Worm (Caenorhabditis elegans) whole organism, mixed stage, embryonic: ENCODE results near the gene oig-2.

Experiments
- M03D4.4 ChIP-seq: sonication (generic microtip); optimal IDR thresholded peaks from 2 replicates; lab custom pipeline; 2017; ENCODE audit warnings: mild to moderate bottlenecking, missing genetic modification characterization, missing compliant biosample characterization
- bed-3 ChIP-seq: fragments of 200-800 bp; sonication (Bioruptor generic); optimal IDR thresholded peaks from 3 replicates; lab custom pipeline; 2018; ENCODE audit warnings: mild to moderate bottlenecking, missing genetic modification characterization, moderate library complexity, missing compliant biosample characterization
- blmp-1 ChIP-seq: fragments of 150-350 bp; optimal IDR thresholded peaks from 2 replicates; lab custom pipeline; 2014; ENCODE audit warnings: missing biosample characterization, missing genetic modification characterization
- ceh-39 ChIP-seq: fragments of 150-350 bp; optimal IDR thresholded peaks from 2 replicates; lab custom pipeline; 2014; ENCODE audit warnings: missing biosample characterization, missing genetic modification characterization
- ceh-43 ChIP-seq: fragments of 200-800 bp; sonication (Bioruptor generic); optimal IDR thresholded peaks from 2 replicates; lab custom pipeline; 2018; ENCODE audit warnings: mild to moderate bottlenecking, missing genetic modification characterization, moderate library complexity, missing compliant biosample characterization
- ceh-83 ChIP-seq: fragments of 200-800 bp; sonication (Bioruptor generic); optimal IDR thresholded peaks from 2 replicates; lab custom pipeline; 2018; ENCODE audit warnings: mild to moderate bottlenecking, missing genetic modification characterization, missing compliant biosample characterization
- ces-1 ChIP-seq: fragments of 150-350 bp; optimal IDR thresholded peaks from 2 replicates; lab custom pipeline; 2014; ENCODE audit warnings: missing biosample characterization, missing genetic modification reagents, missing genetic modification characterization
- cnd-1 ChIP-seq: fragments of 200-800 bp; sonication (Bioruptor generic); optimal IDR thresholded peaks from 2 replicates; lab custom pipeline; 2018; ENCODE audit warnings: mild to moderate bottlenecking, missing genetic modification characterization, missing compliant biosample characterization
- drap-1 ChIP-seq: fragments of 200-800 bp; sonication (Bioruptor generic); optimal IDR thresholded peaks from 3 replicates; lab custom pipeline; 2018; ENCODE audit warnings: mild to moderate bottlenecking, missing genetic modification characterization, missing compliant biosample characterization
- elt-3 ChIP-seq: fragments of 150-350 bp; optimal IDR thresholded peaks from 2 replicates; lab custom pipeline; 2014; ENCODE audit warnings: missing biosample characterization, missing genetic modification characterization
- flh-1 ChIP-seq: fragments of 200-800 bp; sonication (Bioruptor generic); optimal IDR thresholded peaks from 2 replicates; lab custom pipeline; 2018; ENCODE audit warnings: mild to moderate bottlenecking, missing genetic modification characterization, moderate library complexity, missing compliant biosample characterization
- ham-2 ChIP-seq: fragments of 200-800 bp; sonication (Bioruptor generic); optimal IDR thresholded peaks from 2 replicates; lab custom pipeline; 2018; ENCODE audit warnings: mild to moderate bottlenecking, missing genetic modification characterization, missing compliant biosample characterization
- hlh-1 ChIP-seq: fragments of 150-350 bp; optimal IDR thresholded peaks from 2 replicates; lab custom pipeline; 2014; ENCODE audit warnings: missing biosample characterization, missing genetic modification reagents, missing genetic modification characterization
- lin-13 ChIP-seq: fragments of 150-350 bp; optimal IDR thresholded peaks from 2 replicates; lab custom pipeline; 2014; ENCODE audit warnings: missing biosample characterization, missing genetic modification characterization
- lin-32 ChIP-seq: fragments of 200-800 bp; sonication (Bioruptor generic); optimal IDR thresholded peaks from 2 replicates; lab custom pipeline; 2018; ENCODE audit warnings: mild to moderate bottlenecking, missing genetic modification characterization, missing compliant biosample characterization
- lsy-2 ChIP-seq: fragments of 150-350 bp; optimal IDR thresholded peaks from 2 replicates; lab custom pipeline; 2014; ENCODE audit warnings: missing biosample characterization, missing genetic modification characterization
- mab-5 ChIP-seq: fragments of 150-350 bp; optimal IDR thresholded peaks from 2 replicates; lab custom pipeline; 2014; ENCODE audit warnings: missing biosample characterization, missing genetic modification characterization
- mls-2 ChIP-seq: sonication (generic microtip); optimal IDR thresholded peaks from 2 replicates; lab custom pipeline; 2016; ENCODE audit warnings: mild to moderate bottlenecking, missing genetic modification characterization, moderate library complexity, missing compliant biosample characterization
- nhr-237 ChIP-seq: fragments of 150-350 bp; optimal IDR thresholded peaks from 2 replicates; lab custom pipeline; 2014; ENCODE audit warnings: missing biosample characterization, missing genetic modification characterization
- nhr-28 ChIP-seq: fragments of 150-350 bp; optimal IDR thresholded peaks from 2 replicates; lab custom pipeline; 2014; ENCODE audit warnings: missing biosample characterization, missing genetic modification characterization
- nhr-76 ChIP-seq: sonication (generic microtip); optimal IDR thresholded peaks from 2 replicates; lab custom pipeline; 2017; ENCODE audit warnings: missing biosample characterization, missing genetic modification characterization
- pha-4 ChIP-seq: fragments of 150-350 bp; optimal IDR thresholded peaks from 2 replicates; lab custom pipeline; 2018; ENCODE audit warnings: missing biosample characterization, missing genetic modification reagents, missing genetic modification characterization
- sem-2 ChIP-seq: fragments of 200-800 bp; sonication (Bioruptor generic); optimal IDR thresholded peaks from 2 replicates; lab custom pipeline; 2018; ENCODE audit warnings: mild to moderate bottlenecking, missing genetic modification characterization, missing compliant biosample characterization
- sptf-1 ChIP-seq: sonication (generic microtip); optimal IDR thresholded peaks from 2 replicates; lab custom pipeline; 2017; ENCODE audit warnings: mild to moderate bottlenecking, missing genetic modification characterization, moderate library complexity, missing compliant biosample characterization
- tbx-8 ChIP-seq: fragments of 200-800 bp; sonication (Bioruptor generic); optimal IDR thresholded peaks from 2 replicates; lab custom pipeline; 2018; ENCODE audit warnings: mild to moderate bottlenecking, missing genetic modification characterization, moderate library complexity, missing compliant biosample characterization
- unc-120 ChIP-seq: sonication (generic microtip); optimal IDR thresholded peaks from 2 replicates; lab custom pipeline; 2017; ENCODE audit warnings: missing genetic modification characterization, missing compliant biosample characterization; ENCODE audit not compliant: poor library complexity, severe bottlenecking
- unc-39 ChIP-seq: fragments of 150-350 bp; optimal IDR thresholded peaks from 2 replicates; lab custom pipeline; 2014; ENCODE audit warnings: missing biosample characterization, missing genetic modification characterization
- unc-62 ChIP-seq: fragments of 150-350 bp; optimal IDR thresholded peaks from 2 replicates; lab custom pipeline; 2014; ENCODE audit warnings: missing biosample characterization, missing genetic modification reagents, missing genetic modification characterization
- zip-8 ChIP-seq: fragments of 150-350 bp; optimal IDR thresholded peaks from 2 replicates; lab custom pipeline; 2014; ENCODE audit warnings: missing biosample characterization, missing genetic modification characterization
- ztf-11 ChIP-seq: fragments of 150-350 bp; optimal IDR thresholded peaks from 2 replicates; lab custom pipeline; 2014; ENCODE audit warnings: missing biosample characterization, missing genetic modification characterization

oig-2 gene

ce11 chrII:13006283-13006682 lies 1.7 kb downstream of the oig-2 start:
- TF ChIP-seq ztf-11 (tag; lab: Kevin White, UChicago) (no peak), zip-8 (tag; lab: Kevin White, UChicago) (no peak), unc-62 (GFP tag; lab: Kevin White, UChicago) (no peak), ceh-39 (tag; lab: Kevin White, UChicago) (no peak), ceh-83 (GFP tag; lab: Kevin White, UChicago) (no peak), lsy-2 (tag; lab: Kevin White, UChicago) (no peak), tbx-8 (no peak), unc-39 (tag; lab: Kevin White, UChicago) (no peak), bed-3 (GFP tag; lab: Kevin White, UChicago) (no peak), unc-120 (tag; lab: Kevin White, UChicago) (no peak), M03D4.4 (tag; lab: Kevin White, UChicago) (no peak), lin-32 (GFP tag; lab: Kevin White, UChicago) (no peak), flh-1 (GFP tag; lab: Kevin White, UChicago) (no peak), cnd-1 (tag; lab: Kevin White, UChicago) (no peak)

- TF ChIP-seq nhr-28 (tag; lab: Kevin White, UChicago) = no peak
- TF ChIP-seq zip-8 (tag; lab: Kevin White, UChicago) = no peak
- no peak for TF ChIP-seq lin-13
- TF ChIP-seq nhr-76 (tag; lab: Kevin White, UChicago) = no peak
- no peak for TF ChIP-seq blmp-1 (tag; lab: Kevin White, UChicago)
- TF ChIP-seq lsy-2 (tag; lab: Kevin White, UChicago) = no peak
- no peak for TF ChIP-seq nhr-237 (tag; lab: Kevin White, UChicago)
- TF ChIP-seq ces-1 = no peak
- no peak for TF ChIP-seq mls-2 (tag; lab: Kevin White, UChicago)
- TF ChIP-seq cnd-1 (tag; lab: Kevin White, UChicago) = no peak
- no peak for TF ChIP-seq unc-39 (tag; lab: Kevin White, UChicago)
- TF ChIP-seq sem-2 (GFP tag; lab: Kevin White, UChicago) = no peak
- no peak for TF ChIP-seq ceh-83 (GFP tag; lab: Kevin White, UChicago)
- TF ChIP-seq ceh-39 (tag; lab: Kevin White, UChicago) = no peak
These were observed 3.1 kb downstream of the oig-2 start for ce11 chrII:13004872-13005252.

ce11 chrII:13004160-13004871 lies 3.6 kb downstream of the oig-2 start:
- TF ChIP-seq unc-39 (tag; lab: Kevin White, UChicago) = no peak
- TF ChIP-seq ham-2 = peak; percentile 6
- TF ChIP-seq mab-5 = peak; percentile 69
- TF ChIP-seq elt-3 (tag; lab: Kevin White, UChicago) = peak; percentile 25
- TF ChIP-seq unc-62 (GFP tag; lab: Kevin White, UChicago) = peak; percentile 85

- TF ChIP-seq elt-3 (tag; lab: Kevin White, UChicago) = no peak
These were observed 4.7 kb downstream of the oig-2 start for ce11 chrII:13003244-13003643.

- TF ChIP-seq ceh-39 (tag; lab: Kevin White, UChicago) (no peak), nhr-237 (tag; lab: Kevin White, UChicago) (no peak), drap-1 (no peak)
These were observed 7.2 kb downstream of the oig-2 start, which contains the start of gene Y38F1A.8 for ce11 chrII:13000753-13001152. Y38F1A.8 (minus strand) TSS chrII:13000853.

- TF ChIP-seq mls-2 (tag; lab: Kevin White, UChicago) (no peak), nhr-76 (tag; lab: Kevin White, UChicago) (no peak), ceh-43 (GFP tag; lab: Kevin White, UChicago) (no peak), lin-32 (GFP tag; lab: Kevin White, UChicago) (no peak), lin-13 (no peak), pha-4 (tag; lab: Kevin White, UChicago) (no peak), lsy-2 (tag; lab: Kevin White, UChicago) (no peak), hlh-1 (tag; lab: Kevin White, UChicago) (no peak), ham-2 (no peak), zip-8 (tag; lab: Kevin White, UChicago) (no peak), sptf-1 (tag; lab: Kevin White, UChicago) (no peak)
These were observed 10.6 kb downstream of the oig-2 start, which contains the start of gene Y38F1A.7 for ce11 chrII:12997413-12997812. Y38F1A.7 (minus strand) TSS chrII:12997804.
